Worm (Caenorhabditis elegans): ENCODE results near the gene F18H3.4.

DNA sequence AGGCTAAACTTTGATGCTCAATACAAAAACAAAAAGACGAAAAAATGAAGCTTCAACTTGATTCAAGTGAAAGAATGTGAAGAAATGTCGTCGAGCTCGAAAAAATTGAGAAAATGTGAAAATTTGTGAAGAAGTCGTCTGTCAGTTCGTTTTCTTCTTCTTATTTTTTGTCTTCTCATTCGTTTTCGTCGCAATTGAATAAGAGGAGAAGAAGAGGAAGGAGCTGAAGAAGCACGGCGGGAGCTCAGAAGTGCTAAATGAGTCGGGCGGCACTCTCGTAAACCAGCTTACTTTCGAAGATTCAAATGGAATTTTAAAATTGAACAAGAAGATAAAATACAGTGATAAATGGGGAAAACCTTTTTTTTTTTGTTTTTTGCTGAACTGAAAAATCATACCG lies 23.7 kb upstream of the F18H3.4 start:
- TF ChIP-seq klf-2 (GFP tag; conservative IDR thresholded peaks at IDR 0.05) (no peak), T22C8.4 (GFP tag; IDR thresholded peaks at IDR 0.05) (no peak), ref-1 (GFP tag; conservative IDR thresholded peaks at IDR 0.05) (no peak), flt-1 (GFP tag; IDR thresholded peaks at IDR 0.05) (no peak), tab-1 (GFP tag; IDR thresholded peaks at IDR 0.05) (no peak)
